Worm (Caenorhabditis elegans) whole organism, young adult: ENCODE results near the gene glb-14.

Source experiments
- B0261.1 ChIP-seq: sonication (generic microtip); optimal IDR thresholded peaks from 2 replicates; lab custom pipeline; 2016; ENCODE audit warnings: mild to moderate bottlenecking, missing genetic modification characterization, moderate library complexity, missing compliant biosample characterization
- F23B12.7 ChIP-seq: sonication (generic microtip); optimal IDR thresholded peaks from 2 replicates; lab custom pipeline; 2017; ENCODE audit warnings: missing genetic modification characterization, mild to moderate bottlenecking, missing compliant biosample characterization, antibody characterized with exemption, moderate library complexity; ENCODE audit not compliant: insufficient read depth
- F33H1.4 ChIP-seq: fragments of 200-800 bp; sonication (Bioruptor generic); IDR thresholded peaks from 2 replicates; pipeline ENCODE4 v1.3.6; 2022; ENCODE audit warnings: missing genetic modification reagents, missing genetic modification characterization, missing compliant biosample characterization
- F37B4.10 ChIP-seq: fragments of 200-800 bp; sonication (Bioruptor generic); IDR thresholded peaks from 2 replicates; pipeline ENCODE4 v1.3.6; 2022; ENCODE audit warnings: missing genetic modification characterization, missing compliant biosample characterization
- F39B2.1 ChIP-seq: fragments of 200-800 bp; sonication (Bioruptor generic); IDR thresholded peaks from 2 replicates; pipeline ENCODE4 v1.3.6; 2022; ENCODE audit warnings: missing genetic modification reagents, missing genetic modification characterization, missing compliant biosample characterization
- Y53F4B.3 ChIP-seq: fragments of 200-800 bp; sonication (Bioruptor generic); IDR thresholded peaks from 2 replicates; pipeline ENCODE4 v1.3.6; 2022; ENCODE audit warnings: missing genetic modification reagents, missing genetic modification characterization, missing compliant biosample characterization
- Y53G8AR.9 ChIP-seq: fragments of 200-800 bp; sonication (Bioruptor generic); conservative IDR thresholded peaks from 2 replicates; pipeline ENCODE4 v1.3.6; 2022; ENCODE audit warnings: missing genetic modification reagents, missing genetic modification characterization, missing compliant biosample characterization
- Y67H2A.10 ChIP-seq: fragments of 200-800 bp; sonication (Bioruptor generic); conservative IDR thresholded peaks from 2 replicates; pipeline ENCODE4 v1.3.6; 2022; ENCODE audit warnings: missing genetic modification reagents, missing genetic modification characterization, missing compliant biosample characterization
- Y79H2A.3 ChIP-seq: fragments of 200-800 bp; sonication (Bioruptor generic); conservative IDR thresholded peaks from 2 replicates; pipeline ENCODE4 v1.3.6; 2022; ENCODE audit warnings: missing genetic modification reagents, missing genetic modification characterization, missing compliant biosample characterization
- Y95B8A.8 ChIP-seq: fragments of 200-800 bp; sonication (Bioruptor generic); IDR thresholded peaks from 2 replicates; pipeline ENCODE4 v1.3.6; 2022; ENCODE audit warnings: missing genetic modification reagents, missing genetic modification characterization, missing compliant biosample characterization
- akir-1 ChIP-seq: fragments of 200-800 bp; sonication (Bioruptor generic); optimal IDR thresholded peaks from 2 replicates; lab custom pipeline; 2018; ENCODE audit warnings: mild to moderate bottlenecking, missing genetic modification characterization, moderate library complexity, missing compliant biosample characterization
- attf-6 ChIP-seq: fragments of 200-800 bp; sonication (Bioruptor generic); IDR thresholded peaks from 2 replicates; pipeline ENCODE4 v1.3.6; 2022; ENCODE audit warnings: missing genetic modification reagents, missing genetic modification characterization, missing compliant biosample characterization
- bed-1 ChIP-seq: fragments of 200-800 bp; sonication (Bioruptor generic); IDR thresholded peaks from 2 replicates; pipeline ENCODE4 v1.3.6; 2022; ENCODE audit warnings: missing genetic modification reagents, missing genetic modification characterization, missing compliant biosample characterization
- cebp-2 ChIP-seq: fragments of 200-800 bp; sonication (Bioruptor generic); IDR thresholded peaks from 2 replicates; pipeline ENCODE4 v1.3.6; 2022; ENCODE audit warnings: missing genetic modification characterization, missing compliant biosample characterization
- ceh-40 ChIP-seq: fragments of 200-800 bp; sonication (Bioruptor generic); IDR thresholded peaks from 2 replicates; pipeline ENCODE4 v1.3.6; 2022; ENCODE audit warnings: missing genetic modification characterization, missing compliant biosample characterization
- ceh-79 ChIP-seq: sonication (generic microtip); optimal IDR thresholded peaks from 2 replicates; lab custom pipeline; 2017; ENCODE audit warnings: mild to moderate bottlenecking, missing genetic modification characterization, missing compliant biosample characterization
- ceh-91 ChIP-seq: fragments of 200-800 bp; sonication (Bioruptor generic); IDR thresholded peaks from 2 replicates; pipeline ENCODE4 v1.3.6; 2022; ENCODE audit warnings: missing genetic modification reagents, missing genetic modification characterization, missing compliant biosample characterization
- die-1 ChIP-seq: sonication (generic microtip); optimal IDR thresholded peaks from 2 replicates; lab custom pipeline; 2016; ENCODE audit warnings: missing genotype, mild to moderate bottlenecking, missing genetic modification characterization, missing compliant biosample characterization
- dox-1 ChIP-seq: fragments of 200-800 bp; sonication (Bioruptor generic); IDR thresholded peaks from 2 replicates; pipeline ENCODE4 v1.3.6; 2022; ENCODE audit warnings: missing genetic modification reagents, missing genetic modification characterization, missing compliant biosample characterization
- dpl-1 ChIP-seq: fragments of 150-350 bp; optimal IDR thresholded peaks from 2 replicates; lab custom pipeline; 2014; ENCODE audit warnings: missing biosample characterization, missing genetic modification reagents, missing genetic modification characterization
- efl-1 ChIP-seq: fragments of 150-350 bp; optimal IDR thresholded peaks from 2 replicates; lab custom pipeline; 2014; ENCODE audit warnings: missing biosample characterization, missing genetic modification reagents, missing genetic modification characterization
- egl-18 ChIP-seq: fragments of 200-800 bp; sonication (Bioruptor generic); IDR thresholded peaks from 2 replicates; pipeline ENCODE4 v1.3.6; 2022; ENCODE audit warnings: missing genetic modification reagents, missing genetic modification characterization, missing compliant biosample characterization
- ekl-4 ChIP-seq: fragments of 200-800 bp; sonication (Bioruptor generic); IDR thresholded peaks from 2 replicates; pipeline ENCODE4 v1.3.6; 2022; ENCODE audit warnings: missing genetic modification reagents, missing genetic modification characterization, missing compliant biosample characterization
- him-1 ChIP-seq: sonication (generic microtip); optimal IDR thresholded peaks from 2 replicates; lab custom pipeline; 2016; ENCODE audit warnings: missing genotype, missing genetic modification reagents, missing genetic modification characterization, missing compliant biosample characterization
- hmg-1.2 ChIP-seq: fragments of 200-800 bp; sonication (Bioruptor generic); IDR thresholded peaks from 2 replicates; pipeline ENCODE4 v1.3.6; 2022; ENCODE audit warnings: missing genetic modification reagents, missing genetic modification characterization, missing compliant biosample characterization
- let-607 ChIP-seq, 2 experiments: fragments of 200-800 bp in 1 of 2; sonication (Bioruptor generic) in 1 of 2; sonication (generic microtip) in 1 of 2; optimal IDR thresholded peaks; 2 replicates each; lab custom pipeline; 2016 to 2018; ENCODE audit warnings: mild to moderate bottlenecking in 2 of 2, missing compliant biosample characterization in 2 of 2, missing genetic modification characterization in 2 of 2, moderate library complexity in 2 of 2, missing genotype in 1 of 2
- lin-26 ChIP-seq: fragments of 200-800 bp; sonication (Bioruptor generic); IDR thresholded peaks from 2 replicates; pipeline ENCODE4 v1.3.6; 2022; ENCODE audit warnings: missing genetic modification reagents, missing genetic modification characterization, missing compliant biosample characterization
- lin-35 ChIP-seq, 3 experiments: fragments of 150-350 bp in 2 of 3; sonication (generic microtip) in 1 of 3; optimal IDR thresholded peaks; 2 replicates each; lab custom pipeline; 2014 to 2018; ENCODE audit warnings: missing biosample characterization in 3 of 3, missing genetic modification characterization in 3 of 3, missing genetic modification reagents in 3 of 3
- lin-40 ChIP-seq: sonication (generic microtip); optimal IDR thresholded peaks from 2 replicates; lab custom pipeline; 2016; ENCODE audit warnings: missing genetic modification characterization, mild to moderate bottlenecking, missing compliant biosample characterization, missing genotype, missing genetic modification reagents
- lsl-1 ChIP-seq: fragments of 200-800 bp; sonication (Bioruptor generic); optimal IDR thresholded peaks from 2 replicates; lab custom pipeline; 2018; ENCODE audit warnings: mild to moderate bottlenecking, missing genetic modification characterization, moderate library complexity, missing compliant biosample characterization
- madf-10 ChIP-seq: sonication (generic microtip); optimal IDR thresholded peaks from 2 replicates; lab custom pipeline; 2016; ENCODE audit warnings: mild to moderate bottlenecking, missing genetic modification characterization, missing compliant biosample characterization
- madf-3 ChIP-seq: fragments of 200-800 bp; sonication (Bioruptor generic); IDR thresholded peaks from 2 replicates; pipeline ENCODE4 v1.3.6; 2022; ENCODE audit warnings: missing genetic modification reagents, missing genetic modification characterization, missing compliant biosample characterization
- mes-4 ChIP-seq: sonication (generic microtip); optimal IDR thresholded peaks from 2 replicates; lab custom pipeline; 2016; ENCODE audit warnings: missing genotype, missing genetic modification characterization, missing compliant biosample characterization
- nfya-2 ChIP-seq: fragments of 200-800 bp; sonication (Bioruptor generic); IDR thresholded peaks from 2 replicates; pipeline ENCODE4 v1.3.6; 2022; ENCODE audit warnings: missing genetic modification reagents, missing genetic modification characterization, missing compliant biosample characterization
- nfyb-1 ChIP-seq: fragments of 200-800 bp; sonication (Bioruptor generic); IDR thresholded peaks from 2 replicates; pipeline ENCODE4 v1.3.6; 2022; ENCODE audit warnings: missing genetic modification reagents, missing genetic modification characterization, missing compliant biosample characterization
- nhr-120 ChIP-seq: fragments of 200-800 bp; sonication (Bioruptor generic); IDR thresholded peaks from 2 replicates; pipeline ENCODE4 v1.3.6; 2022; ENCODE audit warnings: missing genetic modification characterization, missing compliant biosample characterization
- nhr-80 ChIP-seq: sonication (generic microtip); optimal IDR thresholded peaks from 2 replicates; lab custom pipeline; 2016; ENCODE audit warnings: missing genetic modification characterization, missing compliant biosample characterization
- nhr-90 ChIP-seq: sonication (generic microtip); optimal IDR thresholded peaks from 2 replicates; lab custom pipeline; 2016; ENCODE audit warnings: missing genotype, mild to moderate bottlenecking, missing genetic modification characterization, missing compliant biosample characterization
- pha-4 ChIP-seq: fragments of 150-350 bp; sonication (generic microtip); optimal IDR thresholded peaks from 2 replicates; lab custom pipeline; 2014; ENCODE audit warnings: missing biosample characterization, missing genetic modification reagents, missing genetic modification characterization
- repo-1 ChIP-seq: sonication (generic microtip); optimal IDR thresholded peaks from 2 replicates; lab custom pipeline; 2017; ENCODE audit warnings: mild to moderate bottlenecking, missing genetic modification characterization, missing compliant biosample characterization
- rpc-1 ChIP-seq, 2 experiments: fragments of 150-350 bp in 1 of 2; sonication (generic microtip) in 1 of 2; optimal IDR thresholded peaks; 2 replicates each; lab custom pipeline; 2014 to 2018; ENCODE audit warnings: missing biosample characterization in 1 of 2, missing genetic modification characterization in 1 of 2, missing genetic modification reagents in 1 of 2, missing genotype in 1 of 2
- snpc-1.1 ChIP-seq: sonication (generic microtip); optimal IDR thresholded peaks from 2 replicates; lab custom pipeline; 2017; ENCODE audit warnings: missing genetic modification characterization, mild to moderate bottlenecking, missing compliant biosample characterization, antibody characterized with exemption, moderate library complexity, missing genotype, missing genetic modification reagents; ENCODE audit not compliant: insufficient read depth
- snpc-1.3 ChIP-seq: sonication (generic microtip); optimal IDR thresholded peaks from 2 replicates; lab custom pipeline; 2017; ENCODE audit warnings: missing genetic modification characterization, mild to moderate bottlenecking, missing compliant biosample characterization, antibody characterized with exemption, moderate library complexity, missing genotype, missing genetic modification reagents; ENCODE audit not compliant: insufficient read depth
- sptf-2 ChIP-seq: fragments of 200-800 bp; sonication (Bioruptor generic); optimal IDR thresholded peaks from 2 replicates; lab custom pipeline; 2018; ENCODE audit warnings: mild to moderate bottlenecking, missing genetic modification characterization, missing compliant biosample characterization
- tbx-9 ChIP-seq: sonication (generic microtip); optimal IDR thresholded peaks from 2 replicates; lab custom pipeline; 2016; ENCODE audit warnings: borderline replicate concordance, missing genetic modification characterization, inconsistent platforms, missing compliant biosample characterization
- ztf-25 ChIP-seq: fragments of 200-800 bp; sonication (Bioruptor generic); IDR thresholded peaks from 2 replicates; pipeline ENCODE4 v1.3.6; 2022; ENCODE audit warnings: missing genetic modification reagents, missing genetic modification characterization, missing compliant biosample characterization
- ztf-28 ChIP-seq: fragments of 200-800 bp; sonication (Bioruptor generic); IDR thresholded peaks from 2 replicates; pipeline ENCODE4 v1.3.6; 2022; ENCODE audit warnings: missing genetic modification reagents, missing genetic modification characterization, missing compliant biosample characterization

The glb-14 gene

DNA sequence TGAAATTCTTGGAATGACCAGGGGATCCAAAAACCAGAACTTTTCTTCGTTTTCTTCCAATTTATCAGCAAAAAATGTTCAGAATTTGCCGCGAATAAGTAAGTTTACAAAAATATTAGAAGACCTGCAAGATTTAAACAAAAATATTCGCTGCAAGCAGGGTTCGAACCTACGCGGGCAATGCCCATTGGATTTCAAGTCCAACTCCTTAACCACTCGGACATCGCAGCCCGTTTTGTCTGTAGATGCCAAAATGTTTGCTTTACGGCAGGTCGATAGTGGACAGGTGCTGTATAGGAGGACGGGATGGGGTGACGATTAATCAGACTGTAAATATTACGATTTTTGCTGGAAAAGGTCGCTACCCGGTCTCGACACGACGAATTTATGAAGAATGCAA lies 2.9 kb upstream of the glb-14 start (continued):
- 0 out of 2 replicates have a peak, but pooled peaks have one; percentile 71 for TF ChIP-seq cebp-2 (GFP tag; lab: Robert Waterston, UW)
- TF ChIP-seq Y53F4B.3 (GFP tag; lab: Robert Waterston, UW), result no peak
- peak; percentile 68 for TF ChIP-seq nhr-90
- no peak for TF ChIP-seq lin-35 (GFP tag; optimal IDR thresholded peaks at IDR 0.05; lab: Kevin White, UChicago)
- TF ChIP-seq ztf-25 (GFP tag; lab: Robert Waterston, UW), result 0 out of 2 replicates have a peak, but pooled peaks have one; percentile 56
- peak; percentile 46; the same call in 1 of the 2 replicates for TF ChIP-seq dox-1 (GFP tag; lab: Robert Waterston, UW)
- peak; percentile 25 for TF ChIP-seq F23B12.7 (tag; lab: Kevin White, UChicago)
- TF ChIP-seq F33H1.4 (GFP tag; lab: Robert Waterston, UW), result no peak
- no peak for TF ChIP-seq akir-1
- no peak for TF ChIP-seq efl-1
- TF ChIP-seq attf-6 (GFP tag; lab: Robert Waterston, UW), result no peak
- peak; percentile 22 for TF ChIP-seq nhr-80
- TF ChIP-seq Y53G8AR.9, result no peak
- TF ChIP-seq ceh-91 (GFP tag; lab: Robert Waterston, UW), result no peak
- TF ChIP-seq ceh-40 (GFP tag; lab: Robert Waterston, UW), result no peak; the same call in 1 of the 2 replicates
- TF ChIP-seq ceh-79 (tag; lab: Kevin White, UChicago), result no peak
- TF ChIP-seq Y79H2A.3 (GFP tag; lab: Robert Waterston, UW), result no peak
- peak; percentile 75 for TF ChIP-seq rpc-1 (optimal IDR thresholded peaks at IDR 0.05; lab: Kevin White, UChicago)
- TF ChIP-seq rpc-1 (tag; optimal IDR thresholded peaks at IDR 0.05; lab: Kevin White, UChicago), result peak; percentile 87
- TF ChIP-seq hmg-1.2 (GFP tag; lab: Robert Waterston, UW), result no peak; the same call in 1 of the 2 replicates
- 0 out of 2 replicates have a peak, but pooled peaks have one; percentile 69 for TF ChIP-seq F37B4.10 (GFP tag; lab: Robert Waterston, UW)
- no peak for TF ChIP-seq ekl-4 (GFP tag; lab: Robert Waterston, UW)
- peak; percentile 93 for TF ChIP-seq lin-26 (GFP tag; lab: Robert Waterston, UW)
- peak; percentile 90 for TF ChIP-seq B0261.1 (tag; lab: Kevin White, UChicago)
- TF ChIP-seq let-607 (tag; optimal IDR thresholded peaks at IDR 0.05; lab: Kevin White, UChicago), result peak in 1 of 2 experiments; percentile 20
- peak; percentile 42 for TF ChIP-seq lsl-1 (GFP tag; lab: Kevin White, UChicago)
- no peak for TF ChIP-seq bed-1 (GFP tag; lab: Robert Waterston, UW)
- TF ChIP-seq ztf-28 (GFP tag; lab: Robert Waterston, UW), result no peak
- TF ChIP-seq pha-4 (tag; lab: Kevin White, UChicago), result no peak
- TF ChIP-seq F39B2.1 (GFP tag; lab: Robert Waterston, UW), result no peak
- 0 out of 2 replicates have a peak, but pooled peaks have one; percentile 49 for TF ChIP-seq Y95B8A.8 (GFP tag; lab: Robert Waterston, UW)
- 0 out of 2 replicates have a peak, but pooled peaks have one; percentile 54 for TF ChIP-seq madf-3 (GFP tag; lab: Robert Waterston, UW)
- peak; percentile 76 for TF ChIP-seq die-1 (tag; lab: Kevin White, UChicago)
- TF ChIP-seq dpl-1 (GFP tag; lab: Kevin White, UChicago), result no peak
- TF ChIP-seq Y67H2A.10, result no peak
- no peak for TF ChIP-seq nfyb-1 (GFP tag; lab: Robert Waterston, UW)
- no peak for TF ChIP-seq tbx-9 (tag; lab: Kevin White, UChicago)
- TF ChIP-seq him-1 (tag; lab: Kevin White, UChicago), result peak; percentile 70
- TF ChIP-seq madf-10 (tag; lab: Kevin White, UChicago), result peak; percentile 46
- no peak for TF ChIP-seq sptf-2 (GFP tag; lab: Kevin White, UChicago)
- TF ChIP-seq snpc-1.1 (tag; lab: Kevin White, UChicago), result no peak
- no peak for TF ChIP-seq egl-18 (GFP tag; lab: Robert Waterston, UW)
- TF ChIP-seq mes-4 (tag; lab: Kevin White, UChicago), result peak; percentile 7
- TF ChIP-seq nhr-120 (GFP tag; lab: Robert Waterston, UW), result 0 out of 2 replicates have a peak, but pooled peaks have one; percentile 67
- TF ChIP-seq snpc-1.3 (tag; lab: Kevin White, UChicago), result peak; percentile 16
- TF ChIP-seq repo-1, result peak; percentile 36
- no peak for TF ChIP-seq lin-40 (tag; lab: Kevin White, UChicago)
- TF ChIP-seq nfya-2 (GFP tag; lab: Robert Waterston, UW), result no peak
